Worm (Caenorhabditis elegans) whole organism, young adult: ENCODE results near the gene irld-25.

ENCODE experiments used
- F10E7.11 ChIP-seq: sonication (generic microtip); optimal IDR thresholded peaks from 2 replicates; lab custom pipeline; 2017; ENCODE audit warnings: mild to moderate bottlenecking, missing genetic modification characterization, moderate library complexity, missing compliant biosample characterization
- F37B4.10 ChIP-seq: fragments of 200-800 bp; sonication (Bioruptor generic); IDR thresholded peaks from 2 replicates; pipeline ENCODE4 v1.3.6; 2022; ENCODE audit warnings: missing genetic modification characterization, missing compliant biosample characterization
- F52B5.7 ChIP-seq: sonication (generic microtip); optimal IDR thresholded peaks from 2 replicates; lab custom pipeline; 2016; ENCODE audit warnings: mild to moderate bottlenecking, missing genetic modification characterization, missing compliant biosample characterization
- T07F8.4 ChIP-seq: sonication (generic microtip); optimal IDR thresholded peaks from 2 replicates; lab custom pipeline; 2016; ENCODE audit warnings: mild to moderate bottlenecking, missing genetic modification characterization, moderate library complexity, missing compliant biosample characterization
- ama-1 ChIP-seq, 3 experiments: fragments of 150-350 bp in 1 of 3; sonication (generic microtip) in 2 of 3; optimal IDR thresholded peaks; 2 replicates each; lab custom pipeline; 2014 to 2018; ENCODE audit warnings: missing biosample characterization in 2 of 3, missing genetic modification characterization in 2 of 3, missing genetic modification reagents in 2 of 3
- pha-4 ChIP-seq: fragments of 150-350 bp; sonication (generic microtip); optimal IDR thresholded peaks from 2 replicates; lab custom pipeline; 2014; ENCODE audit warnings: missing biosample characterization, missing genetic modification reagents, missing genetic modification characterization

DNA sequence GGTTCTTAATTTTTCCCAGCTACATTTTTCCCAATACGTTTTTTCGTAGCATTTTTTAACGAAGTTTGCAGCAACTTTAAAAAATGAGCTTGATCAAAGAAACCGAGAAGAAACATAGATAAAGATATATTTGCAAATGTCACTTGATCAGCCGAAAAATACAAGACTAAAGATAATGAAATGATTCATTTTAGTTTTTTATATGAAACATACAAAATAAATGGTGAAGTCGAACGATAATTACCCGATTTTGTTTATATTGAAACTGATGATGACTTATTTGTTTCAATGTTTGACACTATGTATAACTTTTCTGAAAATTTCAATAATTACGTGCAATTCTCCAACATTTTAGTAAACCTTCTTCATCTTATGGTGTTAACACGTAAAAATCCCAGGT, 46.9 kb downstream of the irld-25 start, which contains the start of gene srw-22:
- TF ChIP-seq ama-1 (optimal IDR thresholded peaks at IDR 0.05; lab: Kevin White, UChicago): no peak
- TF ChIP-seq ama-1 (GFP tag; optimal IDR thresholded peaks at IDR 0.05; lab: Kevin White, UChicago): no peak
- TF ChIP-seq F10E7.11: no peak
- no peak for TF ChIP-seq F37B4.10 (GFP tag; lab: Robert Waterston, UW)
- no peak for TF ChIP-seq T07F8.4
- TF ChIP-seq F52B5.7 (tag; lab: Kevin White, UChicago): no peak
- TF ChIP-seq pha-4: no peak
